Worm (Caenorhabditis elegans) whole organism, late embryonic: ENCODE results near the gene R07E4.1.

Experiments
- K02D7.2 ChIP-seq: sonication (generic microtip); optimal IDR thresholded peaks from 2 replicates; lab custom pipeline; 2017; ENCODE audit warnings: mild to moderate bottlenecking, missing genetic modification characterization, missing compliant biosample characterization
- T23F11.4 ChIP-seq: fragments of 200-800 bp; sonication (Bioruptor generic); optimal IDR thresholded peaks from 2 replicates; lab custom pipeline; 2018; ENCODE audit warnings: mild to moderate bottlenecking, missing genetic modification characterization, missing compliant biosample characterization
- ceh-14 ChIP-seq: sonication (generic microtip); optimal IDR thresholded peaks from 2 replicates; lab custom pipeline; 2016; ENCODE audit warnings: missing genotype, missing genetic modification characterization, missing compliant biosample characterization
- ceh-18 ChIP-seq: sonication (generic microtip); optimal IDR thresholded peaks from 2 replicates; lab custom pipeline; 2016; ENCODE audit warnings: missing genetic modification characterization, missing compliant biosample characterization
- ceh-19 ChIP-seq: fragments of 200-800 bp; sonication (Bioruptor generic); optimal IDR thresholded peaks from 2 replicates; lab custom pipeline; 2018; ENCODE audit warnings: mild to moderate bottlenecking, missing genetic modification characterization, missing compliant biosample characterization
- ceh-2 ChIP-seq: sonication (generic microtip); optimal IDR thresholded peaks from 2 replicates; lab custom pipeline; 2016; ENCODE audit warnings: missing genotype, missing genetic modification characterization, missing compliant biosample characterization
- ceh-30 ChIP-seq: fragments of 150-350 bp; optimal IDR thresholded peaks from 2 replicates; lab custom pipeline; 2014; ENCODE audit warnings: missing biosample characterization, missing genetic modification characterization
- ceh-31 ChIP-seq: sonication (generic microtip); optimal IDR thresholded peaks from 2 replicates; lab custom pipeline; 2016; ENCODE audit warnings: missing genetic modification characterization, missing compliant biosample characterization
- ceh-48 ChIP-seq: sonication (generic microtip); optimal IDR thresholded peaks from 2 replicates; lab custom pipeline; 2016; ENCODE audit warnings: missing genetic modification characterization, inconsistent platforms, missing compliant biosample characterization
- dmd-4 ChIP-seq: sonication (generic microtip); optimal IDR thresholded peaks from 2 replicates; lab custom pipeline; 2016; ENCODE audit warnings: borderline replicate concordance, missing genetic modification characterization, missing compliant biosample characterization
- dve-1 ChIP-seq: sonication (generic microtip); optimal IDR thresholded peaks from 2 replicates; lab custom pipeline; 2017; ENCODE audit warnings: antibody characterized with exemption, mild to moderate bottlenecking, missing genetic modification characterization, missing compliant biosample characterization
- fax-1 ChIP-seq: sonication (generic microtip); optimal IDR thresholded peaks from 2 replicates; lab custom pipeline; 2016; ENCODE audit warnings: missing genotype, missing genetic modification characterization, missing compliant biosample characterization
- fkh-10 ChIP-seq: fragments of 150-350 bp; optimal IDR thresholded peaks from 2 replicates; lab custom pipeline; 2014; ENCODE audit warnings: missing biosample characterization, missing genetic modification reagents, missing genetic modification characterization
- fkh-6 ChIP-seq: sonication (generic microtip); optimal IDR thresholded peaks from 2 replicates; lab custom pipeline; 2016; ENCODE audit warnings: missing genetic modification characterization, missing compliant biosample characterization
- hlh-13 ChIP-seq: fragments of 200-800 bp; sonication (Bioruptor generic); optimal IDR thresholded peaks from 2 replicates; lab custom pipeline; 2018; ENCODE audit warnings: mild to moderate bottlenecking, missing genetic modification characterization, missing compliant biosample characterization
- hlh-15 ChIP-seq: sonication (generic microtip); optimal IDR thresholded peaks from 2 replicates; lab custom pipeline; 2016; ENCODE audit warnings: missing genetic modification characterization, missing compliant biosample characterization
- hlh-30 ChIP-seq: sonication (generic microtip); optimal IDR thresholded peaks from 2 replicates; lab custom pipeline; 2017; ENCODE audit warnings: antibody characterized with exemption, missing genetic modification characterization, missing compliant biosample characterization; ENCODE audit not compliant: insufficient read depth
- lin-11 ChIP-seq: fragments of 200-800 bp; sonication (Bioruptor generic); optimal IDR thresholded peaks from 2 replicates; lab custom pipeline; 2018; ENCODE audit warnings: mild to moderate bottlenecking, missing genetic modification characterization, missing compliant biosample characterization
- mec-3 ChIP-seq: sonication (generic microtip); optimal IDR thresholded peaks from 2 replicates; lab custom pipeline; 2016; ENCODE audit warnings: borderline replicate concordance, missing genetic modification characterization, missing compliant biosample characterization
- nhr-232 ChIP-seq: sonication (generic microtip); optimal IDR thresholded peaks from 2 replicates; lab custom pipeline; 2016; ENCODE audit warnings: missing genetic modification characterization, missing compliant biosample characterization
- odd-2 ChIP-seq: sonication (generic microtip); optimal IDR thresholded peaks from 2 replicates; lab custom pipeline; 2017; ENCODE audit warnings: antibody characterized with exemption, mild to moderate bottlenecking, missing genetic modification characterization, missing compliant biosample characterization
- pag-3 ChIP-seq: sonication (generic microtip); optimal IDR thresholded peaks from 2 replicates; lab custom pipeline; 2016; ENCODE audit warnings: missing compliant biosample characterization, missing genetic modification characterization, borderline replicate concordance
- pat-9 ChIP-seq: fragments of 200-800 bp; sonication (Bioruptor generic); optimal IDR thresholded peaks from 2 replicates; lab custom pipeline; 2018; ENCODE audit warnings: mild to moderate bottlenecking, missing genetic modification characterization, moderate library complexity, missing compliant biosample characterization
- pax-1 ChIP-seq: fragments of 150-350 bp; optimal IDR thresholded peaks from 2 replicates; lab custom pipeline; 2014; ENCODE audit warnings: missing biosample characterization, missing genetic modification characterization
- pha-2 ChIP-seq: sonication (generic microtip); optimal IDR thresholded peaks from 2 replicates; lab custom pipeline; 2017; ENCODE audit warnings: mild to moderate bottlenecking, missing genetic modification characterization, missing compliant biosample characterization
- pha-4 ChIP-seq: fragments of 150-350 bp; optimal IDR thresholded peaks from 2 replicates; lab custom pipeline; 2018; ENCODE audit warnings: missing biosample characterization, missing genetic modification reagents, missing genetic modification characterization
- pqm-1 ChIP-seq: sonication (generic microtip); optimal IDR thresholded peaks from 2 replicates; lab custom pipeline; 2016; ENCODE audit warnings: missing genetic modification characterization, missing compliant biosample characterization
- pros-1 ChIP-seq: fragments of 150-350 bp; optimal IDR thresholded peaks from 2 replicates; lab custom pipeline; 2014; ENCODE audit warnings: missing biosample characterization, missing genetic modification reagents, missing genetic modification characterization
- ref-2 ChIP-seq: sonication (generic microtip); optimal IDR thresholded peaks from 2 replicates; lab custom pipeline; 2016; ENCODE audit warnings: missing genetic modification characterization, missing compliant biosample characterization
- rnt-1 ChIP-seq: sonication (generic microtip); optimal IDR thresholded peaks from 2 replicates; lab custom pipeline; 2016; ENCODE audit warnings: missing genetic modification characterization, missing compliant biosample characterization
- sox-2 ChIP-seq: fragments of 200-800 bp; sonication (Bioruptor generic); IDR thresholded peaks from 2 replicates; pipeline ENCODE4 v1.3.6; 2022; ENCODE audit warnings: missing genetic modification reagents, missing genetic modification characterization, missing compliant biosample characterization
- sox-4 ChIP-seq: sonication (generic microtip); optimal IDR thresholded peaks from 2 replicates; lab custom pipeline; 2017; ENCODE audit warnings: mild to moderate bottlenecking, missing genetic modification characterization, inconsistent platforms, missing compliant biosample characterization
- unc-42 ChIP-seq: sonication (generic microtip); optimal IDR thresholded peaks from 2 replicates; lab custom pipeline; 2016; ENCODE audit warnings: missing genotype, missing genetic modification characterization, missing compliant biosample characterization
- unc-55 ChIP-seq: sonication (generic microtip); optimal IDR thresholded peaks from 2 replicates; lab custom pipeline; 2017; ENCODE audit warnings: missing biosample characterization, missing genetic modification reagents, missing genetic modification characterization

The R07E4.1 gene

DNA sequence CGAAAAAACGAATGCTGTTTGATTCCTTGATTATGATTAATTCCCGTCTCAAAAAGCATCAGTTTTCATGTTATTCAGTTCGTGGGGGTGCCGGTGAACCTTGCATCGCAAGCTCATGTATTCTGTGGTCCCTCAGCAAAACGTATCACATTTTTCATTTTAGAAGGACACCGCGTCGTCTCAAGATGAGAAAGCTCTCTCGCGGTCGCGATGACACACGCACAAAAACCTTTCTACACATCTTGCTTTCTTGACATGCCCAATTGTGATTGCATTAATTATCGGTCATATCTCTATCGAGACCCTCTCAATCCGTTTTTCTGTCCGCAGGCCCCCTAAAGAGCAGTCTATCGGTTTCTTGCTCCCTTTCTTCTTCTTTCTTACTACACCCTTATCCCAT is 2.8 kb upstream of the R07E4.1 start:
- no peak for TF ChIP-seq lin-11 (tag; lab: Kevin White, UChicago)
- TF ChIP-seq unc-42 (tag; lab: Kevin White, UChicago): peak; percentile 17

DNA sequence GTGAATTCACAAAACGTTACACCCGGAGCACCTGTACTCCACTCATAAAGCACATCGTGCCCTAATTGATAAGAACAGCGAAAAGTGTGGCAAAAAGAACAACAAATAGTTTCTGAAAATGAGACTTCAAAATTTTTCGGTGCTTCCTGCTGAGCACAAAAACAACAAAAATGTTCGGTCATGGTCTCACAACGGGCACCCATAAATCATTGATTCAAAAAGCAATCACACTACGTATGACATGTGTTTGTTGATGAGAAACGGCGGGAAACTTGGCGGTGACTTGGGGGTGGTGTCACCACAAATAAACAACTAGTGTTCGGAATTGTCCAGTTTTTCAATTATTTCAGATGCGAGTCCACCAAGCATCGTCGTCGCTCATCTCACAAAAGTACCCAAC is 2.0 kb downstream of the R07E4.1 start:
- TF ChIP-seq hlh-30 (tag; lab: Kevin White, UChicago) (no peak), ceh-14 (tag; lab: Kevin White, UChicago) (no peak), pqm-1 (tag; lab: Kevin White, UChicago) (no peak), pag-3 (tag; lab: Kevin White, UChicago) (no peak), pros-1 (tag; lab: Kevin White, UChicago) (no peak), dmd-4 (tag; lab: Kevin White, UChicago) (no peak), unc-55 (GFP tag; lab: Kevin White, UChicago) (no peak), sox-4 (tag; lab: Kevin White, UChicago) (no peak), ceh-19 (no peak), fkh-10 (GFP tag; lab: Kevin White, UChicago) (no peak), sox-2 (GFP tag; lab: Robert Waterston, UW) (no peak), pha-4 (tag; lab: Kevin White, UChicago) (no peak), ceh-31 (tag; lab: Kevin White, UChicago) (no peak), mec-3 (tag; lab: Kevin White, UChicago) (no peak), ceh-2 (tag; lab: Kevin White, UChicago) (no peak), rnt-1 (tag; lab: Kevin White, UChicago) (no peak), hlh-13 (no peak), pat-9 (tag; lab: Kevin White, UChicago) (no peak), nhr-232 (no peak), fax-1 (tag; lab: Kevin White, UChicago) (no peak)

DNA sequence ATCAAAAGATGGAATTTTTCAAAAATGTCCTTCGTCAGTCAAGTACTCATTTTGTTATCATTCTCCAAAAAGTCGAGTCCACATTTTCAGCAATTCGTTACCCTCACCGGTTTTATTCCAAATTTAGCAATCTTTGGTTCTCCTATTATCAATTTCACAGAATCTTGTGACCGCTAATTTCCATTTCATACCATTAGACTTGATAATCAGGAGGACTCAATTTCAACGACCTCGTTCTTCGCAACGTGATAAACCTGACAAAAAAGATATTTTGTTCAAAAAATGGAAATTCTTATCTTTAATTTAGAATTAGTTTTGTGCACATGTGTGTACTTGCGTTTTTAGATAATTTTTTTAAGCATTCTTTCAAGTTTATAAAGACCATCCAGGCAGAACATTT is 3.6 kb downstream of the R07E4.1 start:
- TF ChIP-seq pat-9 (tag; lab: Kevin White, UChicago): no peak
- TF ChIP-seq hlh-13: no peak
- TF ChIP-seq pax-1 (tag; lab: Kevin White, UChicago): no peak
- TF ChIP-seq mec-3 (tag; lab: Kevin White, UChicago): no peak
- TF ChIP-seq fax-1 (tag; lab: Kevin White, UChicago): no peak
- no peak for TF ChIP-seq ceh-18
- no peak for TF ChIP-seq lin-11 (tag; lab: Kevin White, UChicago)

DNA sequence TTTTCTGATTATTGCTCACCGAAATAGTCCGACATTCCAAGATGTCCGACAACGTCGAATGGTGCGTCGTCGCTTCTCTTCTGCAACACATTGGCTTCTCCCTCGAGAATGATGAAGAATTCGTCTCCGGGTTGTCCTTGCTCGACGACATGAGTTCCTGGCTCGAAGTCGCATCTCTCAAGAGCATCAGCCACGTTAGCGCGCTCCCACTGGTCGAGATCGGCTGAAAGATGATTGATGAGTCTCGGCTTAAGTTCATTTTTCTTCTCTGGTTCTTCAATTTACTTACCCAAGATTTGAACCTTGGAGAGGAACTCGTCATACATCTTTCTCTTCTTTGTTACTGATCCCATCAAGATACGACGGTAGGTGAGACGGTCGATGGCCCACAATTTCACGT is 13.3 kb downstream of the R07E4.1 start:
- TF ChIP-seq T23F11.4 (GFP tag; lab: Kevin White, UChicago) (no peak), ceh-18 (no peak), pqm-1 (tag; lab: Kevin White, UChicago) (no peak), fkh-6 (tag; lab: Kevin White, UChicago) (no peak), K02D7.2 (tag; lab: Kevin White, UChicago) (no peak), pat-9 (tag; lab: Kevin White, UChicago) (no peak), ceh-30 (tag; lab: Kevin White, UChicago) (no peak), pha-4 (tag; lab: Kevin White, UChicago) (no peak), odd-2 (tag; lab: Kevin White, UChicago) (no peak), lin-11 (tag; lab: Kevin White, UChicago) (no peak), pha-2 (no peak), ref-2 (no peak), pax-1 (tag; lab: Kevin White, UChicago) (no peak)

DNA sequence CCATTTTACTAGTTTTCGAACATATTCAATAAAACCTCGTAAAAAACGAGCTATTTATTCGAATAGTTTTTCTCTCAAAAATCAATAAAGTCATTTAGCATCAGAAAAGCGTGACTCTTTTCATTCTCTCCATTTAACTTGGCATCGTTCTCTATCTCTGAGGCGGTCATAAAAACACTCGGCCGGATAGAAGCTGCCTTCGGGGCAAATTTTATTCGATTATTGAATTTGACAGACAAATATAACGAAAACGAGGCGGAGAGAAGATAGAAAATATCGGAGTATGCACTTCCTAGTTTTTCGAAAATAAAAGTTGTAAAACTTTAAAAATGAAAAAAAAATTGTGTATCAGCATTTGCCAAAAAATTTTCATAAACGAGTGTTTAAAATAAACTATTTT is 16.3 kb downstream of the R07E4.1 start:
- no peak for TF ChIP-seq ceh-48 (tag; lab: Kevin White, UChicago)
- TF ChIP-seq T23F11.4 (GFP tag; lab: Kevin White, UChicago): no peak
- TF ChIP-seq ceh-14 (tag; lab: Kevin White, UChicago): no peak
- TF ChIP-seq K02D7.2 (tag; lab: Kevin White, UChicago): no peak
- TF ChIP-seq sox-2 (GFP tag; lab: Robert Waterston, UW): no peak
- no peak for TF ChIP-seq dve-1 (tag; lab: Kevin White, UChicago)
- peak; percentile 71 for TF ChIP-seq unc-42 (tag; lab: Kevin White, UChicago)
- no peak for TF ChIP-seq hlh-15 (tag; lab: Kevin White, UChicago)
- no peak for TF ChIP-seq sox-4 (tag; lab: Kevin White, UChicago)
